Fruit fly (Drosophila melanogaster): ENCODE data around the gene CG14990.

dm6 chr3L:4070221-4070995 lies 22.6 kb upstream of the CG14990 start:
- TF ChIP-seq pad (GFP tag; optimal IDR thresholded peaks at IDR 0.05) = no peak
- no peak for TF ChIP-seq Crg-1 (GFP tag; optimal IDR thresholded peaks at IDR 0.05)
- peak; percentile 26 for TF ChIP-seq kay (GFP tag; ENCODE audit: borderline replicate concordance)
- peak; percentile 47 for TF ChIP-seq bab1 (GFP tag; optimal IDR thresholded peaks at IDR 0.05)
- no peak for TF ChIP-seq CG7045 (GFP tag; optimal IDR thresholded peaks at IDR 0.05)
- no peak for TF ChIP-seq CG5204 (GFP tag; optimal IDR thresholded peaks at IDR 0.05)
- TF ChIP-seq Clk (GFP tag; optimal IDR thresholded peaks at IDR 0.05) = no peak

All from whole organism, adult.